Worm (Caenorhabditis elegans) whole organism, dauer: ENCODE data around the gene hpo-9.

Experiments
- unc-62 ChIP-seq: sonication (generic microtip); optimal IDR thresholded peaks from 2 replicates; lab custom pipeline; 2017; ENCODE audit warnings: missing biosample characterization, missing genetic modification reagents, missing genetic modification characterization

The hpo-9 gene

DNA sequence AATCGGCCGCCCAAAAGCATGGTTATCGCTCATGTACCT, at the start of gene hpo-9:
Gene hpo-9, minus strand, starts transcription at position 37 of the 39 bp plus-strand sequence.
- TF ChIP-seq unc-62 (GFP tag; lab: Kevin White, UChicago), result no peak

DNA sequence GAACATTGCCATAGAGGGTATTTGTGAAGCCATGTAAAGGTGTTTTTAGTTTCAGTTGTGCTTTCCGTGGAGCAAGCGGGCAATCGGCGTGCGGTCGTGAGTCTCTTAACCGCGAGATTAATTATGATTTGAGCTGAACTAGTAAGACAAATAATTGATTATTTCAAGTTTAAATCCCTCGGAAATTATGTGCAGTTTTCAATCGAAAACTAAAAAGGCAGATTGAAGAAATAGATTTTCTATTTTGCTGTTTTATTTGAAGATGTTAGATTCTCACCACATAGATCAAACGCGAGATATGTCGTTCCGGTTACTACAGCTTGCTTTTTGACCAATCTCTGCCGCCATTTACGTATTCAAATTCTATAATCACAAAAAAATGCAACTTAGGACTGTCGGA, 45.1 kb upstream of the hpo-9 start, which contains the start of gene C13A2.3:
Gene C13A2.3, plus strand, starts transcription at position 301 of the 400 bp plus-strand sequence.
- TF ChIP-seq unc-62 (GFP tag; lab: Kevin White, UChicago), result no peak

DNA sequence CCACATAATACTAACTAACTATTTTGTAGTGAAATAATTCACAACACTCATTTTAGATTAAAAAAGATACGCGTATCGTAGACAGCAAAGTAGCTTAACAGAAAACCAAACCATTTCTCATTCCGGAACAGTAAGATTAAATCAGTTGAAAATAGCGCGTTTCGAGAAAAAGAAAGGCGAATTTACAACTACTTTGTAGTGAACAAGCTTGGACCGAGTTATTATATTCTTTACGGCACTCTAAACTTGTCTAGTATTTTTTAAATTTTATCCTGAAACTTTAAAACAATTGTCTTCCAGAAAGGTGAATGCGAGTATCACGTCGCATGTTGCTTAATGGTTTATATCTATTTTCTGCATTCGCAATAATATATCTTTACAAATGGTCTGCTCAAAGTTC, 42.2 kb upstream of the hpo-9 start, which contains the start of gene C13A2.4:
Gene C13A2.4, plus strand, starts transcription at position 301 of the 400 bp plus-strand sequence.
- TF ChIP-seq unc-62 (GFP tag; lab: Kevin White, UChicago), result no peak

DNA sequence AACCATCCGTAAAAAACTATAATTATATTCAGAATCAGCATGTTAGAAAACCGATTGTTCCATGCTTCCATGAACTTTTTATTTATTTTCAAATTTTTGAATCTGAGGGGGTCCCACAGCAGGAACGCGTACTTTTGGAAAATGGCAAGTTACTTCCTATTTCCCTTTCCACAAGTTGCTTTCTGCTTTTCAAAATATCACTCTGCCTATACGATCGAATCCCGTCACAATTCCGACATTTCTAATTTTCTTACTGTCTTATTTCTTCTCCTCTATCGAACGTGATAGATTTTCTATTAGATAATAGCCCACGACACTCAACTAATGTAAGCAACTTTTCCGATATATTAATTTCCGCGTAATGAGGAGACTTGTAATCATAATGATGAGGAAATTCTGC, 38.6 kb upstream of the hpo-9 start, which contains the start of gene C13A2.5:
Gene C13A2.5, plus strand, starts transcription at position 301 of the 400 bp plus-strand sequence.
- TF ChIP-seq unc-62 (GFP tag; lab: Kevin White, UChicago), result no peak

DNA sequence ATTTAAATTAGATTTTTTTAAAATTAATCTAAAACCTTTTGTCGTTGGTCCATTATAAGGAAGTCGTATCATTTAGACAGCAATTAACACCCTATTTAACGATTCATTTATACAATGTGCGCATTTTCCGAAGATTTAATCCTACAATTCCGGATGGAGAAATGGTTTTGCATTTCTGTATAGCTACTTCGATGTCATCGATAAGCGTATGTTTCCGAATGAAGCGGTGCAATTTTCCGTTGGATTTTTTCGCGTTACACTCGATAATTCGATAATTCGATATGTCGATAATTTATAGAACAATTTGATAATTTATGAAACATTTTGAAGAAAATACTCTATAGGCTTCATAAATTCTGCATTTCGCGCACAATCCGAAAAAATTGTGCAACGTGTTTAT, 38.1 kb upstream of the hpo-9 start, which contains the start of gene C13A2.10:
Gene C13A2.10, minus strand, starts transcription at position 101 of the 400 bp plus-strand sequence.
- TF ChIP-seq unc-62 (GFP tag; lab: Kevin White, UChicago), result no peak

DNA sequence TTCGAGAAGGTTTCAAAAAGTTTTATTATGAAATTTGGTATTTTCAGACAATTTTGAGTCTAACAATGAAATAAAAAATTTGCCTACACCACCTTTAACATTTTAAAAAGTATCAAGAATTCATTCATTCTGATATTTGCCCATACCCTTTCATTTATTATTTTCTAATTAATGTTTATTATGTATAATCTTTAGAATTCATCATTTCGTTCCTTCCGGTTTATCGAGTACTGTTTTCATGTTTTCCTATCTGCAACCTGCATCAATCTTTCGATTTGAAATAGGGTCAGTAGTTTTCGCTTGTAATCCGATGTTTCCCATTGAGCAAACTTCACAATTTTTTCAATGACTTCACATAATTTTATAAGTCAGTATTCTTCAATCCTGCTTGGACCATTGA, 32.5 kb upstream of the hpo-9 start, which contains the start of gene C13A2.6:
Gene C13A2.6, plus strand, starts transcription at position 301 of the 400 bp plus-strand sequence.
- TF ChIP-seq unc-62 (GFP tag; lab: Kevin White, UChicago), result no peak

DNA sequence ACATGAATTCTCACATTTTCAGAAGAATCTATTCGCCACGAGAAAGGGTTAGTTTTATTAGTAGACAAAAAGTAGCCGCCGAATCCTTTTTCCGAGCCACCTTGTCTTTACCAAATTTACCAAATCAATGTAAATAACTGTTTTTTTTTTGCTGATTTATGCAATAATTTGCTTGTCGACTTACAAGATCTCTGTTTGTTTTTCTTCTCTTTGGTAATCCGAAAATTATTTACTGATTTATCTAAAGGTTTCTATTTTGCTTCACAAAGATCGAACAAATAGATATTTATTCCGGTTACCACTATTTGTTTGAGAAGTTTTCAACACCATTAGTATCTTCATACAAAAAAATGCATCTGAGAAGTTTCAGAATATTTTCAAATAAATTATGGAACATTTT, 29.1 kb upstream of the hpo-9 start, which contains the start of gene C13A2.7:
Gene C13A2.7, plus strand, starts transcription at position 301 of the 400 bp plus-strand sequence.
- no peak for TF ChIP-seq unc-62 (GFP tag; lab: Kevin White, UChicago)

DNA sequence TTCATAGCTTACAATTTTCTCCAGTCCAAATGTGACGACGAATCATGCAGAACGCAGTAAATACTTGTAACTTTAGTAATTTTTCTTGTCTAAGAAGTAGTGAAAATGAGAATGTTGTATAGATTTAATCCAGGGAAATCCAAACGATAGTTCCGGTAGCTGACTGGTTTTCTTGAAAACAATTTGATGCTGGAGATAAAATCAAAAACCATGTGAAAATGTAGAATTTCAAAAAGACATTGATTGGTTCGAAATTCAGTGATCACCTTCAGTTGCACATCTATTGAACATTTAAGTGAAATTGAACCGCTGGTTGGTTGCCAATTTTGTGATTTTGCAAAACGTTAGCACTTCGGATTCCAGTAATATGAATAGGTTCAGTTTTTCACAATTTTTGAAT, 27.1 kb upstream of the hpo-9 start, which contains the start of gene C13A2.9:
Gene C13A2.9, minus strand, starts transcription at position 101 of the 400 bp plus-strand sequence.
- no peak for TF ChIP-seq unc-62 (GFP tag; lab: Kevin White, UChicago)

DNA sequence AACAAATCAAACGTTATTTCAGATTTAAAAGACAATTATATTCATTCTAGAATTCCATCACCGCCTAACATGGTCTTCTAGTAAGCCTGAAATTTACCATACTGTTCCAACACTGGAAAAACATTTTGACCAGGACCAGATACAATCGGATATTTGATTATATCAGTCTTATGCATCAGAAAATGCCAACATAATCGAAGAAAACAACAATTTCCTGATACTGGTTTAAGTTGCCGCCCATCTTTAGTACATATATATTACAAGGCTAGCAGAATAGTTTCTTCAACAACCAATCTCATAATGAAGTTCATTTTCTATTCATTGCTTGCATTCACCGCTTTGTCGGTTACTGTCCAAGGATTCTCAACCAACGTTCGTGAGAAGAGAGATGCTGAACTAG, 22.0 kb upstream of the hpo-9 start, which contains the start of gene C13A2.12:
Gene C13A2.12, plus strand, starts transcription at position 301 of the 400 bp plus-strand sequence.
- no peak for TF ChIP-seq unc-62 (GFP tag; lab: Kevin White, UChicago)

DNA sequence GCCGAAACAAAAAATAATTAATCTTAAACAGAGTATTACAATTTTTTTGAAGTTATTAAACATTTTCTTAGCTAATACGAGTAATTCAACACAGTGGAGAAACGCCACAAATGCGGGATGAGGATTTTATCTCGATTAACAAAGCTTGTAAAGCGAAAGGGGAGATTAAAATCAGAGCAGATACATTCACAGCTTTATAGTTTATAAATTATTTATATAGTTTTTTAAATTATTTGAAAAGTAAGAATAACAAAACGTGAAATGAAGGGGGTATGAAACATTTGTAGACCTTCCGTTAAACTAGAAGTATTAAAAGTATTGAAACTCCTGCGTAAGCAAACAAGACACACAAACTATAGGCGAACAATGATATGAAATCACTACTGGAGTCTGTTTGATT, 18.2 kb upstream of the hpo-9 start, which contains the start of gene C05C8.8:
Gene C05C8.8, minus strand, starts transcription at position 101 of the 400 bp plus-strand sequence.
- no peak for TF ChIP-seq unc-62 (GFP tag; lab: Kevin White, UChicago)

DNA sequence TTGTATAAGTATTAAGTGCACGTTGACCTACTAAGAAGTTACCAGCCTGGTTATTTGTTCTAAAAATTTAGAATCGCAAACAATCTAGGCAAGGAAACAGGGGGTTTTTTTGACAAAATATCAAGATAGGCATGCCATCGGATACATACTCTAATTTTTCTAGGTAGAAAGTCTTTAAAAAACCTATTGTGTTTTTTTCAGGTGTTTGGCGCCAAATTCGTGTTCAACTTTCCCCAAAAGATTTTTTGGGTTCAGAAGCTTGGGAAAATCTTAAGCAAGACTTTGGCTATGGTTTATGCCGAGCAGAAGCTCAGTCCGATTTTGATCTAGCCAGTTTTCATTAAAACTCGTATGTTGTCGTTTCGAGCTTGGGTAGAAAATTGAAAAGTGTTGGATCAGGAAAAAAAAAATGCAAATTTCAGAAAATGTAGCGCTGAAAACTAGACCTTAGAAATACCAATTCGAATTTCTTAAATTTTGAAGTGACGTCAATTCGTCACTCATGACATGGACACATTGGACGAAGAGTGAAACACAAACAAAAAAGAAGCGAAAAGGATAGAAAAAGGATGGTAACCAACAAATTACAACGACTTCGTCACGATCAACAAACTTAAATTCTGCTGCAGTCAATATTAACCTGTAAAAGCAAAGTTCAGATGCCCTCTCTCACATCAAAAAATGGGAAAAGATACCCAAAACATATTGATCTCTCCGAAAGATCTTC, 11.5 kb upstream of the hpo-9 start:
- no peak for TF ChIP-seq unc-62 (GFP tag; lab: Kevin White, UChicago)

DNA sequence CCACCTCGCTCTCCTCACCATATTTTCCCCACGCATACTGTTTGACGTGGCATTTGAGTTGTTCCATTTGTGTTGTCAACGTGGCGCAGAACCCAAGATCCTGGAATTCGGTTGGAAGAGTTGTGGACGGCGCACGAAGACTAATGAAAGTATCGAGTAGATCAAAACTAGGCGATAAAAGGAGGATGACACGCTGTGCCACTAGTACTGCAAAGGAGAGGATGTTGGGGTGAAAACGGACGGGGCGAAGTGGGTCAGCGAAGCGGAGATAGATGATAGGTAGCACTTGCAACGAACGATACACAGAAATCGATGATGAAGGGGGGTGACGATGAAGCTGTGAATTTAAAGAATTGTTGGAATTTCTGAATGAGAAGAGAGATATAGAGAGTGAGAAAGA, 10.0 kb upstream of the hpo-9 start, which contains the start of gene C05C8.7:
Gene C05C8.7, minus strand, starts transcription at position 100 of the 400 bp plus-strand sequence.
- TF ChIP-seq unc-62 (GFP tag; lab: Kevin White, UChicago), result no peak

DNA sequence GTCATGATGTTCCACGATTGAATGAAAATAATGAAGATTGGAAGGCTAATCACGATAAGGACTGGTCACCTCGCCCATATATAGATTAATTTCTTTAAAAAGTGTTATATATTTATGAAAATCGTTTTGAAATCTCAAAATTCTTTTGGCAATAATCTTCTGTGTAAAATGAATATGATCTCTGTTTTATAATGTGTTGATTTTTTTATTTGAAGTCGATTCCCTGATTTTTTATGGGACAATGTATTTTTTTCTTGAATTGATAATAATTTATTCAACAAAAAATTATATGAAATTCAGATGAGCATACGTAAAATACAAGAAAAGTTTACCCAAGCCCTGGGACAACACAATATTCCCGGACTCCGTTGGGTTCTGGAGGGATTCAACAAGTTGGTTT, 2.5 kb upstream of the hpo-9 start, which contains the start of gene C05C8.1:
Gene C05C8.1, plus strand, starts transcription at position 301 of the 400 bp plus-strand sequence.
- TF ChIP-seq unc-62 (GFP tag; lab: Kevin White, UChicago), result no peak

DNA sequence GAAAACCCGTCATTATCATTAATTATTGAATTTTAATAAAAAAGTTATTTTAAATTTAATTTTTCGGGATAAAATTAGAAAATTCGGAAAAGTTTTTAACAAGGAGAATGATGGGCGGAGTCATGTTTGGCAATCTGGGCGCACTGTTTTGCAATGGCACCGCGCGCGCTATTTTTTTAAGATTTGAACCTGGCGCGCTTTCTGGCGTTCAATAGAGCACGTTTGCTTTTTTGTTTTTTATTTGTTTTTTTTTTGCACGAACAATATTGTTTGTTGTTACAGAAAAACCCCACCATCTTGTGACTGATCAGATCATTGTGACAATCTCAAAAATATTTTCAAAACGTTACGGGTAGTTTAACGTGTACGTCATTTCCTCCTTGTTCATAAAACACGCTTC, 203 bp upstream of the hpo-9 start, which contains the start of gene hyls-1:
Gene hyls-1, plus strand, starts transcription at position 249 of the 400 bp plus-strand sequence.
- TF ChIP-seq unc-62 (GFP tag; lab: Kevin White, UChicago), result no peak

DNA sequence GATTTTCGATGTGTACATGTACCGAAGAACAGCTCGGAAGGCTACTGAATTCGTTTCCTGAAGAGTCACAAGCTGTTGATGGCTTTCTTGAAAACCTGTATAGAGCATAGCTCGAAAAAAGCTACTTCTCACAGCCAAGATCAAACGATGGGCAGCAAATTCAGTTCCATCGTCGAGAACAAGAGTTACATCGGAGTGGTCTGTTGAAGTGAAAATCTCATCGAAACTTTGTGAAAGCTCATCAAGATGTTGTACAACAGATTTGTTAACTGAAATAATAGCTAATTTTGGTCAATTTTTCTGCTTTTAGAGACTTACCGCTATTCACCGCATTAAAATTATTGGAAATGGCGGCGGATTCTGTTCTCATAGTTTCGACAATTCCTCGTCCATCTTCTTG, 236 bp downstream of the hpo-9 start:
- TF ChIP-seq unc-62 (GFP tag; lab: Kevin White, UChicago), result no peak

DNA sequence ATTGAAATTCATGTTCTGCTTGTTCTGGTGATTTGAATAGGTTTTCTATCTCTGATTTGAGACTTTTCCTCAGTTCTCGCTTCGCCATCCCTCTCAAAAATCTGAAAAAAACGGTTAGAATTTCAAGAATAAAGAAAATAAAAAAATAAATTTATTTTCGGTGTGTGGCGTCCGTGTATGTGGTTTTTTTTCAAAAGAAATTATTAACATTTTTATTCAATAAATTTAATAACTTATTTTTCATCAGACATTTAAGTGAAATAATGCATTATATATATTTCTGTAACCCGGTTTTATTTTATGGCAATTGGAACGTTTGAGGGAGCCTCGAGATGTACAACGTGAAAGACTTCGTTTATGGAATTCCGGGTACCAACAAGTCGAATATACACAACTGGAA, 2.2 kb downstream of the hpo-9 start, which contains the start of gene C05C8.5:
Gene C05C8.5, minus strand, starts transcription at position 101 of the 400 bp plus-strand sequence.
- TF ChIP-seq unc-62 (GFP tag; lab: Kevin White, UChicago), result no peak

DNA sequence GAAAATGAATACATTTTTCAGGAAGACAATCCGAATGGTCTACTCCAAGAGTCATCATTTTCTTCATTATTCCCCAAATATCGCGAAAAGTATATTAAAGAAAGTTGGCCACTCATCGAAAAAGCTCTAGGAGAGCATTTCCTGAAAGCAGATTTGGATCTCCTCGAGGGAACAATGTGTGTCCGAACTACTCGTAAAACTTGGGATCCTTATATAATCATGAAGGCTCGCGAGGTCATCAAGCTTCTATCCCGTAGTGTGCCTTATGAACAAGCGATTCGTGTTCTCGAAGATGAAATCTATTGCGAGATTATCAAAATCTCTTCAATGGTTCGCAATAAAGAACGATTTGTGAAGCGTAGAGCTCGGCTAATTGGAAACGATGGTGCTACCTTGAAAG, 5.4 kb downstream of the hpo-9 start:
- no peak for TF ChIP-seq unc-62 (GFP tag; lab: Kevin White, UChicago)
